Worm (Caenorhabditis elegans) whole organism, L3 larva: ENCODE measurements around the gene tbx-37.
A peak's percentile ranks its signal among the peaks of the same experiment; 100 is the strongest.

Source experiments
- R02D3.7 ChIP-seq: fragments of 150-350 bp; optimal IDR thresholded peaks from 2 replicates; lab custom pipeline; 2014; ENCODE audit warnings: missing biosample characterization, missing genetic modification characterization
- ZK546.5 ChIP-seq: sonication (generic microtip); optimal IDR thresholded peaks from 2 replicates; lab custom pipeline; 2017; ENCODE audit warnings: missing biosample characterization, missing genetic modification characterization
- aly-2 ChIP-seq: fragments of 150-350 bp; optimal IDR thresholded peaks from 2 replicates; lab custom pipeline; 2014; ENCODE audit warnings: missing biosample characterization, missing genetic modification characterization
- ama-1 ChIP-seq: fragments of 150-350 bp; optimal IDR thresholded peaks from 2 replicates; lab custom pipeline; 2018
- ceh-16 ChIP-seq: sonication (generic microtip); optimal IDR thresholded peaks from 2 replicates; lab custom pipeline; 2017; ENCODE audit warnings: missing biosample characterization, missing genetic modification characterization
- ceh-28 ChIP-seq: fragments of 150-350 bp; optimal IDR thresholded peaks from 2 replicates; lab custom pipeline; 2014; ENCODE audit warnings: missing biosample characterization, missing genetic modification reagents, missing genetic modification characterization
- ceh-82 ChIP-seq: fragments of 150-350 bp; optimal IDR thresholded peaks from 2 replicates; lab custom pipeline; 2014; ENCODE audit warnings: missing biosample characterization, missing genetic modification characterization
- ceh-9 ChIP-seq: sonication (generic microtip); optimal IDR thresholded peaks from 2 replicates; lab custom pipeline; 2018; ENCODE audit warnings: missing biosample characterization, missing genetic modification characterization
- egl-27 ChIP-seq: sonication (generic microtip); optimal IDR thresholded peaks from 4 replicates; lab custom pipeline; 2017; ENCODE audit warnings: missing biosample characterization, missing genetic modification reagents, missing genetic modification characterization
- egl-5 ChIP-seq: fragments of 150-350 bp; optimal IDR thresholded peaks from 2 replicates; lab custom pipeline; 2017; ENCODE audit warnings: missing biosample characterization, missing genetic modification reagents, missing genetic modification characterization, inconsistent platforms
- elt-1 ChIP-seq: fragments of 150-350 bp; optimal IDR thresholded peaks from 2 replicates; lab custom pipeline; 2014; ENCODE audit warnings: missing biosample characterization, missing genetic modification characterization
- elt-2 ChIP-seq: sonication (generic microtip); optimal IDR thresholded peaks from 2 replicates; lab custom pipeline; 2016; ENCODE audit warnings: missing genetic modification reagents, mild to moderate bottlenecking, missing genetic modification characterization, missing compliant biosample characterization
- elt-3 ChIP-seq, 3 experiments: fragments of 150-350 bp in 1 of 3; sonication (generic microtip) in 2 of 3; optimal IDR thresholded peaks; 2 replicates in 2 of 3; 4 replicates in 1 of 3; lab custom pipeline; 2014 to 2017; ENCODE audit warnings: missing biosample characterization in 3 of 3, missing genetic modification characterization in 3 of 3
- eor-1 ChIP-seq, 2 experiments: fragments of 150-350 bp; optimal IDR thresholded peaks; 2 replicates each; lab custom pipeline; 2014 to 2018; ENCODE audit warnings: missing biosample characterization in 2 of 2, missing genetic modification characterization in 2 of 2
- fkh-10 ChIP-seq: sonication (generic microtip); optimal IDR thresholded peaks from 2 replicates; lab custom pipeline; 2017; ENCODE audit warnings: missing biosample characterization, missing genetic modification reagents, missing genetic modification characterization
- fkh-2 ChIP-seq: fragments of 150-350 bp; optimal IDR thresholded peaks from 2 replicates; lab custom pipeline; 2014; ENCODE audit warnings: missing biosample characterization, missing genetic modification reagents, missing genetic modification characterization
- fos-1 ChIP-seq: fragments of 150-350 bp; optimal IDR thresholded peaks from 2 replicates; lab custom pipeline; 2014; ENCODE audit warnings: missing biosample characterization, missing genetic modification characterization
- hmg-11 ChIP-seq: sonication (generic microtip); optimal IDR thresholded peaks from 2 replicates; lab custom pipeline; 2016; ENCODE audit warnings: missing genetic modification characterization, missing compliant biosample characterization
- jun-1 ChIP-seq: fragments of 150-350 bp; optimal IDR thresholded peaks from 2 replicates; lab custom pipeline; 2014; ENCODE audit warnings: missing biosample characterization, missing genetic modification reagents, missing genetic modification characterization
- lin-15B ChIP-seq: fragments of 150-350 bp; optimal IDR thresholded peaks from 2 replicates; lab custom pipeline; 2014; ENCODE audit warnings: missing biosample characterization, missing genetic modification characterization
- lin-39 ChIP-seq: fragments of 150-350 bp; optimal IDR thresholded peaks from 2 replicates; lab custom pipeline; 2018; ENCODE audit warnings: missing biosample characterization, missing genetic modification reagents, missing genetic modification characterization
- lsy-12 ChIP-seq: sonication (generic microtip); optimal IDR thresholded peaks from 2 replicates; lab custom pipeline; 2016; ENCODE audit warnings: mild to moderate bottlenecking, missing genetic modification characterization, missing compliant biosample characterization
- mdl-1 ChIP-seq: fragments of 150-350 bp; optimal IDR thresholded peaks from 2 replicates; lab custom pipeline; 2014; ENCODE audit warnings: missing biosample characterization, missing genetic modification characterization
- nfya-1 ChIP-seq: sonication (generic microtip); optimal IDR thresholded peaks from 2 replicates; lab custom pipeline; 2017; ENCODE audit warnings: missing genetic modification characterization, mild to moderate bottlenecking, missing compliant biosample characterization, antibody characterized with exemption, moderate library complexity; ENCODE audit not compliant: insufficient read depth
- nhr-11 ChIP-seq: fragments of 150-350 bp; optimal IDR thresholded peaks from 2 replicates; lab custom pipeline; 2014; ENCODE audit warnings: missing biosample characterization, missing genetic modification characterization
- nhr-12 ChIP-seq: fragments of 150-350 bp; optimal IDR thresholded peaks from 2 replicates; lab custom pipeline; 2014; ENCODE audit warnings: missing biosample characterization, missing genetic modification characterization
- nhr-23 ChIP-seq: fragments of 150-350 bp; optimal IDR thresholded peaks from 2 replicates; lab custom pipeline; 2014; ENCODE audit warnings: missing biosample characterization, missing genetic modification reagents, missing genetic modification characterization
- nhr-237 ChIP-seq: fragments of 150-350 bp; optimal IDR thresholded peaks from 2 replicates; lab custom pipeline; 2014; ENCODE audit warnings: missing biosample characterization, missing genetic modification characterization
- nhr-25 ChIP-seq: sonication (generic microtip); optimal IDR thresholded peaks from 2 replicates; lab custom pipeline; 2017; ENCODE audit warnings: missing biosample characterization, missing genetic modification characterization
- nhr-28 ChIP-seq: fragments of 150-350 bp; optimal IDR thresholded peaks from 2 replicates; lab custom pipeline; 2014; ENCODE audit warnings: missing biosample characterization, missing genetic modification characterization
- nhr-43 ChIP-seq: sonication (generic microtip); optimal IDR thresholded peaks from 2 replicates; lab custom pipeline; 2016; ENCODE audit warnings: mild to moderate bottlenecking, missing genetic modification characterization, missing compliant biosample characterization; ENCODE audit not compliant: poor library complexity, severe bottlenecking
- nhr-67 ChIP-seq: fragments of 150-350 bp; optimal IDR thresholded peaks from 2 replicates; lab custom pipeline; 2014; ENCODE audit warnings: missing biosample characterization, missing genetic modification characterization
- nhr-76 ChIP-seq: fragments of 150-350 bp; sonication (generic microtip); optimal IDR thresholded peaks from 5 replicates; lab custom pipeline; 2014; ENCODE audit warnings: missing biosample characterization, missing genetic modification characterization
- nhr-77 ChIP-seq: fragments of 150-350 bp; optimal IDR thresholded peaks from 2 replicates; lab custom pipeline; 2014; ENCODE audit warnings: missing biosample characterization, missing genetic modification characterization
- pha-4 ChIP-seq: fragments of 150-350 bp; optimal IDR thresholded peaks from 2 replicates; lab custom pipeline; 2014; ENCODE audit warnings: missing biosample characterization, missing genetic modification reagents, missing genetic modification characterization
- pqm-1 ChIP-seq: fragments of 150-350 bp; optimal IDR thresholded peaks from 2 replicates; lab custom pipeline; 2017; ENCODE audit warnings: missing biosample characterization, missing genetic modification characterization, inconsistent platforms
- sea-2 ChIP-seq: fragments of 150-350 bp; sonication (generic microtip); optimal IDR thresholded peaks from 4 replicates; lab custom pipeline; 2014; ENCODE audit warnings: missing biosample characterization, missing genetic modification reagents, missing genetic modification characterization
- skn-1 ChIP-seq: fragments of 150-350 bp; optimal IDR thresholded peaks from 2 replicates; lab custom pipeline; 2014; ENCODE audit warnings: missing biosample characterization, missing genetic modification characterization
- snpc-4 ChIP-seq: fragments of 150-350 bp; optimal IDR thresholded peaks from 2 replicates; lab custom pipeline; 2014; ENCODE audit warnings: missing biosample characterization, missing genetic modification characterization
- tbx-2 ChIP-seq: sonication (generic microtip); optimal IDR thresholded peaks from 2 replicates; lab custom pipeline; 2016; ENCODE audit warnings: mild to moderate bottlenecking, missing genetic modification characterization, missing compliant biosample characterization
- unc-39 ChIP-seq: sonication (generic microtip); optimal IDR thresholded peaks from 4 replicates; lab custom pipeline; 2017; ENCODE audit warnings: missing biosample characterization, missing genetic modification characterization
- unc-62 ChIP-seq: fragments of 150-350 bp; sonication (generic microtip); optimal IDR thresholded peaks from 4 replicates; lab custom pipeline; 2014; ENCODE audit warnings: missing biosample characterization, missing genetic modification reagents, missing genetic modification characterization
- ztf-11 ChIP-seq: fragments of 150-350 bp; optimal IDR thresholded peaks from 2 replicates; lab custom pipeline; 2014; ENCODE audit warnings: missing biosample characterization, missing genetic modification characterization
- ztf-4 ChIP-seq: fragments of 150-350 bp; optimal IDR thresholded peaks from 2 replicates; lab custom pipeline; 2014; ENCODE audit warnings: missing biosample characterization, missing genetic modification characterization

Gene tbx-37

ce11 chrIII:11218150-11218841 is 8.6 kb downstream of the tbx-37 start, which contains the start of the genes tbx-34 and wht-8:
TSS of gene tbx-34 (minus strand) at chrIII:11218250.
TSS of gene wht-8 (plus strand) at chrIII:11218791.
- no peak for TF ChIP-seq R02D3.7 (tag; lab: Kevin White, UChicago)
- TF ChIP-seq pqm-1: no peak

ce11 chrIII:11208371-11208770 is 18.6 kb downstream of the tbx-37 start:
- TF ChIP-seq fkh-10 (GFP tag; lab: Kevin White, UChicago) (no peak), hmg-11 (peak; percentile 52), unc-39 (tag; lab: Kevin White, UChicago) (no peak)

ce11 chrIII:11207825-11208224 is 19.1 kb downstream of the tbx-37 start:
- TF ChIP-seq nhr-43: no peak
- TF ChIP-seq nhr-77 (tag; lab: Kevin White, UChicago): no peak
- no peak for TF ChIP-seq snpc-4 (tag; lab: Kevin White, UChicago)
- TF ChIP-seq, all 47 proteins: peak for 0

- TF ChIP-seq lin-39 (tag; lab: Kevin White, UChicago) (peak; percentile 14), fkh-2 (tag; lab: Kevin White, UChicago) (no peak), fkh-10 (GFP tag; lab: Kevin White, UChicago) (no peak), egl-5 (tag; lab: Kevin White, UChicago) (peak; percentile 57), egl-27 (tag; lab: Kevin White, UChicago) (no peak)
Measured at ce11 chrIII:11206875-11207274, 20.1 kb downstream of the tbx-37 start.

- no peak for TF ChIP-seq nhr-43
- TF ChIP-seq nhr-77 (tag; lab: Kevin White, UChicago): no peak
- no peak for TF ChIP-seq lsy-12 (tag; lab: Kevin White, UChicago)
- TF ChIP-seq sea-2 (GFP tag; lab: Kevin White, UChicago): no peak
- TF ChIP-seq eor-1 (tag; optimal IDR thresholded peaks at IDR 0.05; lab: Kevin White, UChicago): no peak
- no peak for TF ChIP-seq elt-2 (tag; lab: Kevin White, UChicago)
- TF ChIP-seq lin-39 (tag; lab: Kevin White, UChicago): peak; percentile 93
- TF ChIP-seq elt-1 (tag; lab: Kevin White, UChicago): no peak
- TF ChIP-seq lin-15B (tag; lab: Kevin White, UChicago): peak; percentile 15
- TF ChIP-seq nhr-28 (tag; lab: Kevin White, UChicago): no peak
- TF ChIP-seq pqm-1: no peak
- no peak for TF ChIP-seq unc-39 (tag; lab: Kevin White, UChicago)
- no peak for TF ChIP-seq ceh-82
- no peak for TF ChIP-seq jun-1 (tag; lab: Kevin White, UChicago)
- TF ChIP-seq snpc-4 (tag; lab: Kevin White, UChicago): peak; percentile 13
- TF ChIP-seq fkh-10 (GFP tag; lab: Kevin White, UChicago): peak; percentile 13
- no peak for TF ChIP-seq fkh-2 (tag; lab: Kevin White, UChicago)
- no peak for TF ChIP-seq mdl-1 (tag; lab: Kevin White, UChicago)
- peak; percentile 49 for TF ChIP-seq hmg-11
- no peak for TF ChIP-seq pha-4 (tag; lab: Kevin White, UChicago)
- TF ChIP-seq nhr-237 (tag; lab: Kevin White, UChicago): no peak
- no peak for TF ChIP-seq fos-1
- peak; percentile 12 for TF ChIP-seq tbx-2 (tag; lab: Kevin White, UChicago)
- TF ChIP-seq ztf-4 (tag; lab: Kevin White, UChicago): no peak
- TF ChIP-seq nhr-76 (tag; lab: Kevin White, UChicago): no peak
- TF ChIP-seq ceh-9 (tag; lab: Kevin White, UChicago): no peak
- no peak for TF ChIP-seq egl-5 (tag; lab: Kevin White, UChicago)
- TF ChIP-seq nhr-67 (tag; lab: Kevin White, UChicago): no peak
- TF ChIP-seq ZK546.5 (tag; lab: Kevin White, UChicago): no peak
- no peak for TF ChIP-seq nhr-23 (tag; lab: Kevin White, UChicago)
- no peak for TF ChIP-seq nhr-25 (tag; lab: Kevin White, UChicago)
- TF ChIP-seq elt-3 (tag; optimal IDR thresholded peaks at IDR 0.05; lab: Kevin White, UChicago): no peak
- no peak for TF ChIP-seq ceh-28 (tag; lab: Kevin White, UChicago)
- no peak for TF ChIP-seq ceh-16
- TF ChIP-seq aly-2 (tag; lab: Kevin White, UChicago): no peak
- no peak for TF ChIP-seq nhr-11 (tag; lab: Kevin White, UChicago)
- no peak for TF ChIP-seq ama-1 (lab: Kevin White, UChicago)
- TF ChIP-seq skn-1: peak; percentile 11
- TF ChIP-seq unc-62 (GFP tag; lab: Kevin White, UChicago): no peak
- no peak for TF ChIP-seq R02D3.7 (tag; lab: Kevin White, UChicago)
- TF ChIP-seq nfya-1: peak; percentile 83
- no peak for TF ChIP-seq ztf-11
- no peak for TF ChIP-seq nhr-12
Measured at ce11 chrIII:11202992-11203391, 23.9 kb downstream of the tbx-37 start.
